Fruit fly (Drosophila melanogaster) whole organism, wandering third instar larva: Measurements from ENCODE around the gene CG16852.

Experiments
- Abd-B ChIP-seq: fragments of >200 bp; optimal IDR thresholded peaks from 2 replicates; lab custom pipeline; 2017; ENCODE audit warnings: missing biosample characterization, missing genetic modification characterization
- CG32264 ChIP-seq: fragments of 200-800 bp; sonication (Bioruptor generic); optimal IDR thresholded peaks from 2 replicates; lab custom pipeline; 2016; ENCODE audit warnings: missing biosample characterization, missing genetic modification characterization
- CG9705 ChIP-seq: fragments of 200-800 bp; sonication (Bioruptor generic); optimal IDR thresholded peaks from 2 replicates; lab custom pipeline; 2018; ENCODE audit warnings: missing biosample characterization, mild to moderate bottlenecking, missing genetic modification characterization
- CrebA ChIP-seq: fragments of 200-800 bp; sonication (Bioruptor generic); optimal IDR thresholded peaks from 2 replicates; lab custom pipeline; 2016; ENCODE audit warnings: missing biosample characterization, mild to moderate bottlenecking, missing genetic modification characterization, borderline replicate concordance
- Dfd ChIP-seq: fragments of >200 bp; optimal IDR thresholded peaks from 2 replicates; lab custom pipeline; 2017; ENCODE audit warnings: missing biosample characterization, missing genetic modification characterization
- Dif ChIP-seq: fragments of 200-275, 200-300 bp; sonication (Bioruptor generic); optimal IDR thresholded peaks from 2 replicates; lab custom pipeline; 2018; ENCODE audit warnings: missing biosample characterization, missing genetic modification characterization; ENCODE audit not compliant: partially characterized antibody
- HLH106 ChIP-seq: fragments of 200-800 bp; optimal IDR thresholded peaks from 3 replicates; lab custom pipeline; 2019; ENCODE audit warnings: missing biosample characterization, mild to moderate bottlenecking, missing genetic modification characterization, moderate library complexity
- Hnf4 ChIP-seq: fragments of 200-800 bp; sonication (Bioruptor generic); optimal IDR thresholded peaks from 2 replicates; lab custom pipeline; 2016; ENCODE audit warnings: missing biosample characterization, mild to moderate bottlenecking, missing genetic modification characterization
- Hr78 ChIP-seq: fragments of >200 bp; optimal IDR thresholded peaks from 2 replicates; lab custom pipeline; 2017; ENCODE audit warnings: missing biosample characterization, missing genetic modification characterization
- Mio ChIP-seq: sonication (Bioruptor generic); optimal IDR thresholded peaks from 2 replicates; lab custom pipeline; 2016; ENCODE audit warnings: missing biosample characterization, missing genetic modification characterization
- Myc ChIP-seq: fragments of >200 bp; optimal IDR thresholded peaks from 2 replicates; lab custom pipeline; 2017
- N ChIP-seq: fragments of >200 bp; optimal IDR thresholded peaks from 2 replicates; lab custom pipeline; 2018; ENCODE audit warnings: missing biosample characterization, missing external identifiers, missing genetic modification characterization
- OdsH ChIP-seq: fragments of 200-800 bp; sonication (Bioruptor generic); optimal IDR thresholded peaks from 2 replicates; lab custom pipeline; 2016; ENCODE audit warnings: missing biosample characterization, mild to moderate bottlenecking, missing genetic modification characterization
- Rel ChIP-seq, 2 experiments: fragments of 200-800 bp; sonication (Bioruptor generic) in 1 of 2; optimal IDR thresholded peaks; 2 replicates in 1 of 2; 3 replicates in 1 of 2; lab custom pipeline; 2016 to 2019; ENCODE audit warnings: mild to moderate bottlenecking in 2 of 2, missing biosample characterization in 2 of 2, missing genetic modification characterization in 2 of 2, moderate library complexity in 1 of 2
- Sp1 ChIP-seq: fragments of 200-800 bp; sonication (Bioruptor generic); optimal IDR thresholded peaks from 3 replicates; lab custom pipeline; 2019; ENCODE audit warnings: missing biosample characterization, mild to moderate bottlenecking, missing genetic modification characterization, moderate library complexity
- br ChIP-seq: fragments of 200-800 bp; sonication (Bioruptor generic); optimal IDR thresholded peaks from 2 replicates; lab custom pipeline; 2016; ENCODE audit warnings: missing biosample characterization, missing genetic modification characterization
- dl ChIP-seq, 2 experiments: fragments of 175-275, 200-275 bp in 1 of 2; fragments of 200-275 bp in 1 of 2; sonication (Bioruptor generic); optimal IDR thresholded peaks; lab custom pipeline; 2018; ENCODE audit warnings: mild to moderate bottlenecking in 2 of 2, missing biosample characterization in 2 of 2, missing genetic modification characterization in 2 of 2, moderate library complexity in 2 of 2; ENCODE audit not compliant: partially characterized antibody in 2 of 2, insufficient read depth in 1 of 2
- dsf ChIP-seq: sonication (Bioruptor generic); optimal IDR thresholded peaks from 2 replicates; lab custom pipeline; 2016; ENCODE audit warnings: missing biosample characterization, missing genetic modification characterization, borderline replicate concordance
- foxo ChIP-seq, 2 experiments: fragments of 200-800 bp; sonication (Bioruptor generic); optimal IDR thresholded peaks; 2 replicates in 1 of 2; 3 replicates in 1 of 2; lab custom pipeline; 2016 to 2017; ENCODE audit warnings: missing biosample characterization in 2 of 2, missing genetic modification characterization in 2 of 2
- fru ChIP-seq: fragments of 200-800 bp; sonication (Bioruptor generic); optimal IDR thresholded peaks from 3 replicates; lab custom pipeline; 2016; ENCODE audit warnings: missing biosample characterization, mild to moderate bottlenecking, missing genetic modification characterization
- jim ChIP-seq: fragments of 175-275, 200-325 bp; sonication (Bioruptor generic); optimal IDR thresholded peaks from 2 replicates; lab custom pipeline; 2016; ENCODE audit warnings: missing biosample characterization, mild to moderate bottlenecking, missing genetic modification characterization
- lola ChIP-seq: fragments of >200 bp; optimal IDR thresholded peaks from 2 replicates; lab custom pipeline; 2017; ENCODE audit warnings: missing biosample characterization, missing genetic modification characterization
- pan ChIP-seq: fragments of >200 bp; optimal IDR thresholded peaks from 2 replicates; lab custom pipeline; 2017
- psq ChIP-seq: fragments of 200-800 bp; sonication (Bioruptor generic); optimal IDR thresholded peaks from 3 replicates; lab custom pipeline; 2017; ENCODE audit warnings: missing biosample characterization, mild to moderate bottlenecking, missing genetic modification characterization, moderate library complexity
- rgr ChIP-seq: fragments of 200-800 bp; sonication (Bioruptor generic); optimal IDR thresholded peaks from 3 replicates; lab custom pipeline; 2016; ENCODE audit warnings: missing biosample characterization, mild to moderate bottlenecking, missing genetic modification characterization
- sage ChIP-seq: fragments of 200-800 bp; sonication (Bioruptor generic); optimal IDR thresholded peaks from 2 replicates; lab custom pipeline; 2016; ENCODE audit warnings: missing biosample characterization, mild to moderate bottlenecking, missing genetic modification characterization
- tai ChIP-seq: sonication (Bioruptor generic); optimal IDR thresholded peaks from 2 replicates; lab custom pipeline; 2016; ENCODE audit warnings: missing biosample characterization, missing genetic modification characterization
- usp ChIP-seq: fragments of >200 bp; optimal IDR thresholded peaks from 2 replicates; lab custom pipeline; 2017; ENCODE audit warnings: missing biosample characterization, missing genetic modification characterization
- woc ChIP-seq: sonication (Bioruptor generic); optimal IDR thresholded peaks from 2 replicates; lab custom pipeline; 2016; ENCODE audit warnings: missing biosample characterization, mild to moderate bottlenecking, missing genetic modification characterization

The CG16852 gene

dm6 chr2L:13530774-13531173 lies 9.8 kb upstream of the CG16852 start, which contains the start of gene CG33643:
CG33643 (plus strand) TSS chr2L:13531074.
- TF ChIP-seq CrebA (GFP tag; lab: Kevin White, UChicago) (no peak), Rel (GFP tag; optimal IDR thresholded peaks at IDR 0.05; lab: Kevin White, UChicago) (no peak), Rel (tag; optimal IDR thresholded peaks at IDR 0.05; lab: Kevin White, UChicago) (no peak), CG32264 (no peak), N (GFP tag; lab: Kevin White, UChicago) (no peak), sage (GFP tag; lab: Kevin White, UChicago) (no peak), rgr (GFP tag; lab: Kevin White, UChicago) (no peak), OdsH (GFP tag; lab: Kevin White, UChicago) (no peak), br (GFP tag; lab: Kevin White, UChicago) (no peak), woc (GFP tag; lab: Kevin White, UChicago) (no peak), Myc (lab: Kevin White, UChicago) (no peak), pan (lab: Kevin White, UChicago) (no peak)

dm6 chr2L:13531785-13532184 lies 8.8 kb upstream of the CG16852 start, which contains the start of gene CG33644:
CG33644 (plus strand) TSS chr2L:13532085.
- TF ChIP-seq OdsH (GFP tag; lab: Kevin White, UChicago): no peak
- TF ChIP-seq br (GFP tag; lab: Kevin White, UChicago): no peak
- no peak for TF ChIP-seq Dif (GFP tag; lab: Kevin White, UChicago)
- TF ChIP-seq HLH106 (tag; lab: Kevin White, UChicago): no peak
- TF ChIP-seq jim (GFP tag; lab: Kevin White, UChicago): no peak
- TF ChIP-seq tai (GFP tag; lab: Kevin White, UChicago): no peak
- no peak for TF ChIP-seq Sp1
- no peak for TF ChIP-seq dsf (GFP tag; lab: Kevin White, UChicago)
- no peak for TF ChIP-seq N (GFP tag; lab: Kevin White, UChicago)
- no peak for TF ChIP-seq CG32264
- no peak for TF ChIP-seq foxo (GFP tag; optimal IDR thresholded peaks at IDR 0.05; lab: Kevin White, UChicago)
- TF ChIP-seq lola (GFP tag; lab: Kevin White, UChicago): no peak
- no peak for TF ChIP-seq sage (GFP tag; lab: Kevin White, UChicago)

dm6 chr2L:13532524-13532923 lies 8.0 kb upstream of the CG16852 start, which contains the start of gene CG33645:
CG33645 (plus strand) TSS chr2L:13532824.
- no peak for TF ChIP-seq Mio
- TF ChIP-seq Hnf4 (GFP tag; lab: Kevin White, UChicago): no peak
- TF ChIP-seq Dif (GFP tag; lab: Kevin White, UChicago): no peak
- TF ChIP-seq dsf (GFP tag; lab: Kevin White, UChicago): no peak
- TF ChIP-seq sage (GFP tag; lab: Kevin White, UChicago): no peak
- TF ChIP-seq dl (GFP tag; optimal IDR thresholded peaks at IDR 0.05; lab: Kevin White, UChicago; ENCODE audit: insufficient read depth in 1 of 2, partially characterized antibody in 2 of 2): no peak
- TF ChIP-seq fru (GFP tag; lab: Kevin White, UChicago): no peak
- no peak for TF ChIP-seq Myc (lab: Kevin White, UChicago)

- TF ChIP-seq Hr78 (GFP tag; lab: Kevin White, UChicago) (no peak), CG9705 (GFP tag; lab: Kevin White, UChicago) (no peak), Rel (GFP tag; optimal IDR thresholded peaks at IDR 0.05; lab: Kevin White, UChicago) (no peak), Rel (tag; optimal IDR thresholded peaks at IDR 0.05; lab: Kevin White, UChicago) (no peak), Abd-B (GFP tag; lab: Kevin White, UChicago) (no peak), usp (no peak)
- TF ChIP-seq, all 38 proteins: peak for 0
These were observed 4.9 kb upstream of the CG16852 start, which contains the start of gene CG15638 for dm6 chr2L:13535678-13536077. CG15638 (minus strand) TSS chr2L:13535778.

- no peak for TF ChIP-seq foxo (GFP tag; optimal IDR thresholded peaks at IDR 0.05; lab: Kevin White, UChicago)
- TF ChIP-seq, all 38 proteins: peak for 0
These were observed 1.4 kb downstream of the CG16852 start, which contains the start of gene CG16853 for dm6 chr2L:13541968-13542367. CG16853 (plus strand) TSS chr2L:13542268.

dm6 chr2L:13542476-13542875 lies 1.9 kb downstream of the CG16852 start, which contains the start of gene CG9263:
CG9263 (minus strand) TSS chr2L:13542576.
- no peak for TF ChIP-seq Dfd (GFP tag; lab: Kevin White, UChicago)
- no peak for TF ChIP-seq psq (GFP tag; lab: Kevin White, UChicago)
- no peak for TF ChIP-seq woc (GFP tag; lab: Kevin White, UChicago)
- TF ChIP-seq CG32264: no peak
